Worm (Caenorhabditis elegans) whole organism, late embryonic: Measurements from ENCODE around the gene T28D6.6.

Experiments used
- C08G9.2 ChIP-seq: sonication (generic microtip); optimal IDR thresholded peaks from 2 replicates; lab custom pipeline; 2016; ENCODE audit warnings: mild to moderate bottlenecking, missing genetic modification characterization, moderate library complexity, missing compliant biosample characterization
- C38D4.7 ChIP-seq: fragments of 200-800 bp; sonication (Bioruptor generic); optimal IDR thresholded peaks from 2 replicates; lab custom pipeline; 2018; ENCODE audit warnings: mild to moderate bottlenecking, missing genetic modification characterization, moderate library complexity, missing compliant biosample characterization
- K09A11.1 ChIP-seq: sonication (generic microtip); optimal IDR thresholded peaks from 2 replicates; lab custom pipeline; 2017; ENCODE audit warnings: antibody characterized with exemption, mild to moderate bottlenecking, missing genetic modification characterization, missing compliant biosample characterization; ENCODE audit not compliant: insufficient read depth
- T23F11.4 ChIP-seq: fragments of 200-800 bp; sonication (Bioruptor generic); optimal IDR thresholded peaks from 2 replicates; lab custom pipeline; 2018; ENCODE audit warnings: mild to moderate bottlenecking, missing genetic modification characterization, missing compliant biosample characterization
- Y22D7AL.16 ChIP-seq: sonication (generic microtip); optimal IDR thresholded peaks from 2 replicates; lab custom pipeline; 2016; ENCODE audit warnings: missing genetic modification characterization, missing compliant biosample characterization
- ahr-1 ChIP-seq: sonication (generic microtip); optimal IDR thresholded peaks from 2 replicates; lab custom pipeline; 2016; ENCODE audit warnings: missing genetic modification characterization, missing compliant biosample characterization
- ceh-18 ChIP-seq: sonication (generic microtip); optimal IDR thresholded peaks from 2 replicates; lab custom pipeline; 2016; ENCODE audit warnings: missing genetic modification characterization, missing compliant biosample characterization
- ceh-19 ChIP-seq: fragments of 200-800 bp; sonication (Bioruptor generic); optimal IDR thresholded peaks from 2 replicates; lab custom pipeline; 2018; ENCODE audit warnings: mild to moderate bottlenecking, missing genetic modification characterization, missing compliant biosample characterization
- ceh-2 ChIP-seq: sonication (generic microtip); optimal IDR thresholded peaks from 2 replicates; lab custom pipeline; 2016; ENCODE audit warnings: missing genotype, missing genetic modification characterization, missing compliant biosample characterization
- ceh-24 ChIP-seq: sonication (generic microtip); optimal IDR thresholded peaks from 2 replicates; lab custom pipeline; 2016; ENCODE audit warnings: mild to moderate bottlenecking, missing genetic modification characterization, missing compliant biosample characterization
- ceh-30 ChIP-seq: fragments of 150-350 bp; optimal IDR thresholded peaks from 2 replicates; lab custom pipeline; 2014; ENCODE audit warnings: missing biosample characterization, missing genetic modification characterization
- ceh-31 ChIP-seq: sonication (generic microtip); optimal IDR thresholded peaks from 2 replicates; lab custom pipeline; 2016; ENCODE audit warnings: missing genetic modification characterization, missing compliant biosample characterization
- ceh-34 ChIP-seq: sonication (generic microtip); optimal IDR thresholded peaks from 2 replicates; lab custom pipeline; 2016; ENCODE audit warnings: mild to moderate bottlenecking, missing genetic modification characterization, missing compliant biosample characterization
- ceh-45 ChIP-seq: fragments of 200-800 bp; sonication (Bioruptor generic); IDR thresholded peaks from 2 replicates; pipeline ENCODE4 v1.3.6; 2022; ENCODE audit warnings: missing genetic modification reagents, missing genetic modification characterization, missing compliant biosample characterization
- ceh-6 ChIP-seq: fragments of 200-800 bp; sonication (Bioruptor generic); optimal IDR thresholded peaks from 2 replicates; lab custom pipeline; 2018; ENCODE audit warnings: mild to moderate bottlenecking, missing genetic modification characterization, missing compliant biosample characterization
- ceh-9 ChIP-seq: sonication (generic microtip); optimal IDR thresholded peaks from 2 replicates; lab custom pipeline; 2016; ENCODE audit warnings: mild to moderate bottlenecking, missing genetic modification characterization, inconsistent platforms, missing compliant biosample characterization
- che-1 ChIP-seq: sonication (generic microtip); optimal IDR thresholded peaks from 2 replicates; lab custom pipeline; 2016; ENCODE audit warnings: mild to moderate bottlenecking, missing genetic modification characterization, missing compliant biosample characterization
- dmd-4 ChIP-seq: sonication (generic microtip); optimal IDR thresholded peaks from 2 replicates; lab custom pipeline; 2016; ENCODE audit warnings: borderline replicate concordance, missing genetic modification characterization, missing compliant biosample characterization
- dve-1 ChIP-seq: sonication (generic microtip); optimal IDR thresholded peaks from 2 replicates; lab custom pipeline; 2017; ENCODE audit warnings: antibody characterized with exemption, mild to moderate bottlenecking, missing genetic modification characterization, missing compliant biosample characterization
- elt-2 ChIP-seq: sonication (generic microtip); optimal IDR thresholded peaks from 2 replicates; lab custom pipeline; 2016; ENCODE audit warnings: missing genetic modification reagents, missing genetic modification characterization, missing compliant biosample characterization
- fax-1 ChIP-seq: sonication (generic microtip); optimal IDR thresholded peaks from 2 replicates; lab custom pipeline; 2016; ENCODE audit warnings: missing genotype, missing genetic modification characterization, missing compliant biosample characterization
- fkh-6 ChIP-seq: sonication (generic microtip); optimal IDR thresholded peaks from 2 replicates; lab custom pipeline; 2016; ENCODE audit warnings: missing genetic modification characterization, missing compliant biosample characterization
- hlh-6 ChIP-seq: sonication (generic microtip); optimal IDR thresholded peaks from 2 replicates; lab custom pipeline; 2016; ENCODE audit warnings: missing genotype, missing genetic modification characterization, missing compliant biosample characterization
- hlh-8 ChIP-seq: sonication (generic microtip); optimal IDR thresholded peaks from 2 replicates; lab custom pipeline; 2016; ENCODE audit warnings: missing genotype, missing genetic modification characterization, missing compliant biosample characterization
- lim-6 ChIP-seq: sonication (generic microtip); optimal IDR thresholded peaks from 2 replicates; lab custom pipeline; 2016; ENCODE audit warnings: missing genetic modification characterization, missing compliant biosample characterization
- lin-11 ChIP-seq: fragments of 200-800 bp; sonication (Bioruptor generic); optimal IDR thresholded peaks from 2 replicates; lab custom pipeline; 2018; ENCODE audit warnings: mild to moderate bottlenecking, missing genetic modification characterization, missing compliant biosample characterization
- madf-2 ChIP-seq: sonication (generic microtip); optimal IDR thresholded peaks from 2 replicates; lab custom pipeline; 2017; ENCODE audit warnings: missing genetic modification characterization, missing compliant biosample characterization
- mec-3 ChIP-seq: sonication (generic microtip); optimal IDR thresholded peaks from 2 replicates; lab custom pipeline; 2016; ENCODE audit warnings: borderline replicate concordance, missing genetic modification characterization, missing compliant biosample characterization
- nfya-1 ChIP-seq: sonication (generic microtip); optimal IDR thresholded peaks from 2 replicates; lab custom pipeline; 2017; ENCODE audit warnings: missing genetic modification characterization, mild to moderate bottlenecking, missing compliant biosample characterization, antibody characterized with exemption, moderate library complexity
- nhr-11 ChIP-seq: fragments of 150-350 bp; optimal IDR thresholded peaks from 2 replicates; lab custom pipeline; 2014; ENCODE audit warnings: missing biosample characterization, missing genetic modification characterization
- nhr-232 ChIP-seq: sonication (generic microtip); optimal IDR thresholded peaks from 2 replicates; lab custom pipeline; 2016; ENCODE audit warnings: missing genetic modification characterization, missing compliant biosample characterization
- npax-4 ChIP-seq: sonication (generic microtip); optimal IDR thresholded peaks from 2 replicates; lab custom pipeline; 2016; ENCODE audit warnings: missing genetic modification characterization, missing compliant biosample characterization
- odd-2 ChIP-seq: sonication (generic microtip); optimal IDR thresholded peaks from 2 replicates; lab custom pipeline; 2017; ENCODE audit warnings: antibody characterized with exemption, mild to moderate bottlenecking, missing genetic modification characterization, missing compliant biosample characterization
- pag-3 ChIP-seq: sonication (generic microtip); optimal IDR thresholded peaks from 2 replicates; lab custom pipeline; 2016; ENCODE audit warnings: missing compliant biosample characterization, missing genetic modification characterization, borderline replicate concordance
- pat-9 ChIP-seq: fragments of 200-800 bp; sonication (Bioruptor generic); optimal IDR thresholded peaks from 2 replicates; lab custom pipeline; 2018; ENCODE audit warnings: mild to moderate bottlenecking, missing genetic modification characterization, moderate library complexity, missing compliant biosample characterization
- pax-1 ChIP-seq: fragments of 150-350 bp; optimal IDR thresholded peaks from 2 replicates; lab custom pipeline; 2014; ENCODE audit warnings: missing biosample characterization, missing genetic modification characterization
- pros-1 ChIP-seq: fragments of 150-350 bp; optimal IDR thresholded peaks from 2 replicates; lab custom pipeline; 2014; ENCODE audit warnings: missing biosample characterization, missing genetic modification reagents, missing genetic modification characterization
- rnt-1 ChIP-seq: sonication (generic microtip); optimal IDR thresholded peaks from 2 replicates; lab custom pipeline; 2016; ENCODE audit warnings: missing genetic modification characterization, missing compliant biosample characterization
- sox-4 ChIP-seq: sonication (generic microtip); optimal IDR thresholded peaks from 2 replicates; lab custom pipeline; 2017; ENCODE audit warnings: mild to moderate bottlenecking, missing genetic modification characterization, inconsistent platforms, missing compliant biosample characterization
- syd-9 ChIP-seq: sonication (generic microtip); optimal IDR thresholded peaks from 2 replicates; lab custom pipeline; 2016; ENCODE audit warnings: mild to moderate bottlenecking, missing genetic modification characterization, moderate library complexity, missing compliant biosample characterization
- tbx-2 ChIP-seq: sonication (generic microtip); optimal IDR thresholded peaks from 2 replicates; lab custom pipeline; 2016; ENCODE audit warnings: missing genetic modification characterization, missing compliant biosample characterization
- tbx-7 ChIP-seq: sonication (generic microtip); optimal IDR thresholded peaks from 2 replicates; lab custom pipeline; 2016; ENCODE audit warnings: missing genotype, missing genetic modification characterization, missing compliant biosample characterization
- ttx-3 ChIP-seq: sonication (generic microtip); optimal IDR thresholded peaks from 2 replicates; lab custom pipeline; 2016; ENCODE audit warnings: missing genetic modification reagents, missing genetic modification characterization, missing compliant biosample characterization
- unc-55 ChIP-seq: sonication (generic microtip); optimal IDR thresholded peaks from 2 replicates; lab custom pipeline; 2017; ENCODE audit warnings: missing biosample characterization, missing genetic modification reagents, missing genetic modification characterization
- unc-86 ChIP-seq: sonication (generic microtip); optimal IDR thresholded peaks from 2 replicates; lab custom pipeline; 2016; ENCODE audit warnings: missing genetic modification characterization, missing compliant biosample characterization
- ztf-16 ChIP-seq: sonication (generic microtip); optimal IDR thresholded peaks from 2 replicates; lab custom pipeline; 2017; ENCODE audit warnings: missing genetic modification characterization, missing compliant biosample characterization

T28D6.6 gene

ce11 chrIII:11332306-11332705 lies 10.6 kb downstream of the T28D6.6 start:
- TF ChIP-seq tbx-2 (tag; lab: Kevin White, UChicago) (no peak), unc-86 (tag; lab: Kevin White, UChicago) (no peak), fax-1 (no peak), ceh-34 (tag; lab: Kevin White, UChicago) (no peak), npax-4 (tag; lab: Kevin White, UChicago) (no peak)

DNA sequence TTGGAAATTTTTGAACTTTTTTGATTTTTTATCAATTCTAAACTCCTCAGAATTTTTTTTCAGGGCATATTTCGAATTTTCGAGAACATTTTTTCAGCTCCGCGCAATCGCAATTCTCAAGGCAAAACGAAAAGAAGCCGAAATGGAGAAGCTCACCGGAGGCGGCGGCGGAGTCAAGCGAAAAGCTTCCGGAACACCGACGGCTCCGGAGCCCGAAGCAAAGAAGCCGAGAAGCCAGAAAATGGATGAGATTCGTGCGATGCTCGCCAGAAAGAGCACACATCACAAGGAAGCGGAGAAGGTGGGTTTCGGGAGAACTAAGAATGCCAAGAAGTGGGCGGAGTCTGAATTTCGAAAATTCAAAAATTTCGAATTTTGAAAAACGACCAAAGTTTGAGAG lies 18.8 kb downstream of the T28D6.6 start:
- TF ChIP-seq odd-2 (tag; lab: Kevin White, UChicago): no peak
- TF ChIP-seq elt-2 (tag; lab: Kevin White, UChicago): no peak
- TF ChIP-seq, all 69 proteins: peak for 0

DNA sequence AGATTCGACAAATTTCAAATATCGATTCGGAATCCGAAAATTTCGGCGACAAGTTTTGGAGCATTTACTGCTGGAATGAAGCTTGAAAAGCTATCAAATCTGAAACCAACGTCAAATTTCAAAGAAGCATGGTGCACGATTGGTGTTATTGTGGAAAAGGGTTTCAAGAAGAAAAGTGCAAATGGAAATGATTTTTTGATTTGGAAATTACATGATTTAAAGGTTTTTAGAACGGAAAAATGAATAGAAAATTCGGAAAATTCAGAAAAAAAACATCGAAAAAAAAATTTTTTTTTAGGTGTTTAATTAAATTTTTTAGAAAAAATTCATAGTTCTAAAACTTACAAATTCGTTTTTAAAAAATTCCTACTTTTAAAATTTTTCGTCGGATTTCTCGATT lies 24.8 kb downstream of the T28D6.6 start, which contains the start of gene teg-1:
Gene teg-1 (minus strand): TSS at position 101 of the 400 bp plus-strand sequence.
- TF ChIP-seq ceh-30 (tag; lab: Kevin White, UChicago) (no peak), T23F11.4 (no peak), C38D4.7 (GFP tag; lab: Kevin White, UChicago) (no peak), ttx-3 (tag; lab: Kevin White, UChicago) (no peak), Y22D7AL.16 (no peak), tbx-7 (tag; lab: Kevin White, UChicago) (no peak), C08G9.2 (no peak), pag-3 (tag; lab: Kevin White, UChicago) (no peak), ceh-19 (no peak), pat-9 (no peak), che-1 (tag; lab: Kevin White, UChicago) (no peak), sox-4 (no peak)

DNA sequence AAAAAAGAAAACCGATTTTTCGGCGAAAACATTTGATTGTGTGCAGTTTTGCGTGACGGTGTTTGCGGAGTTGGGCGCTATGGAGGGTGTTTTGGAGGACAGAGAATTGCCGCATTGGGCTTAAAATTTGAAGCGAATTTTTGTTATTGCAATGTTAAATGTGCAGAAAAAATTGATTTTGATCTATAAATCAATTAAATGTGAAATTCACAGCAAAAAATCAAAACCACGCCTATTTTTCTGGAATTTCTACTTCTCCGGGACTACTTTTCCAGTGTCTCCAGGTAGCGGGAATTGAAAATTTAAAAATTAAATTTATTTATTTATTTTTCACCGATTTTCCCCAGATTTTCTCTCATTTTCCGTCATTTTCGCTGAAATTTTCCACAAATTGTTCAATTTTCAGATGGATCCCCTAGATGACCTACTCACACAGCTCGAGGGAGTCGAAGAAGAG lies 25.7 kb downstream of the T28D6.6 start, which contains the start of gene mcm-10:
Gene mcm-10 (plus strand): TSS at position 407 of the 457 bp plus-strand sequence.
- peak; percentile 52 for TF ChIP-seq pag-3 (tag; lab: Kevin White, UChicago)
- TF ChIP-seq C38D4.7 (GFP tag; lab: Kevin White, UChicago): peak; percentile 35
- peak; percentile 94 for TF ChIP-seq tbx-7 (tag; lab: Kevin White, UChicago)
- peak; percentile 95 for TF ChIP-seq rnt-1 (tag; lab: Kevin White, UChicago)
- TF ChIP-seq odd-2 (tag; lab: Kevin White, UChicago): no peak
- TF ChIP-seq hlh-6 (tag; lab: Kevin White, UChicago): peak; percentile 56
- no peak for TF ChIP-seq pros-1 (tag; lab: Kevin White, UChicago)
- no peak for TF ChIP-seq ceh-6
- TF ChIP-seq ceh-2 (tag; lab: Kevin White, UChicago): peak; percentile 93
- TF ChIP-seq ztf-16 (tag; lab: Kevin White, UChicago): peak; percentile 83
- TF ChIP-seq unc-55 (GFP tag; lab: Kevin White, UChicago): peak; percentile 43
- peak; percentile 49 for TF ChIP-seq nfya-1
- no peak for TF ChIP-seq lin-11 (tag; lab: Kevin White, UChicago)
- peak; percentile 97 for TF ChIP-seq tbx-2 (tag; lab: Kevin White, UChicago)
- no peak for TF ChIP-seq K09A11.1
- TF ChIP-seq sox-4: no peak
- TF ChIP-seq mec-3: peak; percentile 45
- TF ChIP-seq madf-2: peak; percentile 61
- peak; percentile 79 for TF ChIP-seq ceh-18 (tag; lab: Kevin White, UChicago)
- no peak for TF ChIP-seq ceh-9 (tag; lab: Kevin White, UChicago)
- TF ChIP-seq nhr-11 (tag; lab: Kevin White, UChicago): no peak
- peak; percentile 92 for TF ChIP-seq ahr-1
- no peak for TF ChIP-seq syd-9
- peak; percentile 66 for TF ChIP-seq fkh-6 (tag; lab: Kevin White, UChicago)
- peak; percentile 82 for TF ChIP-seq lim-6 (tag; lab: Kevin White, UChicago)
- no peak for TF ChIP-seq ceh-45 (GFP tag; lab: Robert Waterston, UW)
- peak; percentile 18 for TF ChIP-seq dve-1 (tag; lab: Kevin White, UChicago)
- peak; percentile 90 for TF ChIP-seq hlh-8 (tag; lab: Kevin White, UChicago)
- no peak for TF ChIP-seq nhr-232
- TF ChIP-seq elt-2 (tag; lab: Kevin White, UChicago): peak; percentile 83
- peak; percentile 99 for TF ChIP-seq ceh-31
- TF ChIP-seq pax-1: no peak
- TF ChIP-seq ceh-24 (tag; lab: Kevin White, UChicago): peak; percentile 43
- peak; percentile 21 for TF ChIP-seq Y22D7AL.16
- TF ChIP-seq ceh-30 (tag; lab: Kevin White, UChicago): peak; percentile 45
- TF ChIP-seq dmd-4 (tag; lab: Kevin White, UChicago): peak; percentile 73
